Worm (Caenorhabditis elegans) whole organism, L4 larva: Measurements from ENCODE around the gene taf-11.1.

ENCODE experiments used
- F49E8.2 ChIP-seq: sonication (generic microtip); optimal IDR thresholded peaks from 2 replicates; lab custom pipeline; 2016; ENCODE audit warnings: missing compliant biosample characterization, mild to moderate bottlenecking, missing genetic modification characterization, borderline replicate concordance
- R02D3.7 ChIP-seq: fragments of 150-350 bp; sonication (generic microtip); optimal IDR thresholded peaks from 3 replicates; lab custom pipeline; 2014; ENCODE audit warnings: missing biosample characterization, missing genetic modification characterization
- T20F7.1 ChIP-seq: fragments of 200-800 bp; sonication (Bioruptor generic); optimal IDR thresholded peaks from 2 replicates; lab custom pipeline; 2018; ENCODE audit warnings: mild to moderate bottlenecking, missing genetic modification characterization, missing compliant biosample characterization
- T26A8.4 ChIP-seq: fragments of 200-800 bp; sonication (Bioruptor generic); IDR thresholded peaks from 2 replicates; pipeline ENCODE4 v1.3.6; 2022; ENCODE audit warnings: missing genetic modification characterization, missing compliant biosample characterization
- Y48G9A.11 ChIP-seq: fragments of 200-800 bp; sonication (Bioruptor generic); IDR thresholded peaks from 2 replicates; pipeline ENCODE4 v1.3.6; 2022; ENCODE audit warnings: missing genetic modification reagents, missing genetic modification characterization, missing compliant biosample characterization
- Y75B8A.6 ChIP-seq: fragments of 200-800 bp; sonication (Bioruptor generic); IDR thresholded peaks from 2 replicates; pipeline ENCODE4 v1.3.6; 2022; ENCODE audit warnings: missing genetic modification reagents, missing genetic modification characterization, missing compliant biosample characterization
- ZK546.5 ChIP-seq, 2 experiments: sonication (generic microtip); optimal IDR thresholded peaks; 2 replicates each; lab custom pipeline; 2017; ENCODE audit warnings: missing biosample characterization in 2 of 2, missing genetic modification characterization in 2 of 2
- aha-1 ChIP-seq: fragments of 150-350 bp; peaks from one replicate; lab custom pipeline; 2014; ENCODE audit warnings: missing biosample characterization, missing genetic modification characterization
- arid-1 ChIP-seq: fragments of 200-800 bp; sonication (Bioruptor generic); conservative IDR thresholded peaks from 2 replicates; pipeline ENCODE4 v1.3.6; 2022; ENCODE audit warnings: missing genetic modification reagents, missing genetic modification characterization, missing compliant biosample characterization
- ceh-20 ChIP-seq: fragments of 200-800 bp; sonication (Bioruptor generic); IDR thresholded peaks from 2 replicates; pipeline ENCODE4 v1.3.6; 2022; ENCODE audit warnings: missing genetic modification reagents, missing genetic modification characterization, missing compliant biosample characterization
- ceh-28 ChIP-seq: fragments of 150-350 bp; optimal IDR thresholded peaks from 2 replicates; lab custom pipeline; 2014; ENCODE audit warnings: missing biosample characterization, missing genetic modification reagents, missing genetic modification characterization
- ceh-82 ChIP-seq: sonication (generic microtip); optimal IDR thresholded peaks from 2 replicates; lab custom pipeline; 2017; ENCODE audit warnings: missing biosample characterization, missing genetic modification characterization
- ctbp-1 ChIP-seq: fragments of 200-800 bp; sonication (Bioruptor generic); IDR thresholded peaks from 2 replicates; pipeline ENCODE4 v1.3.6; 2022; ENCODE audit warnings: missing genetic modification reagents, missing genetic modification characterization, missing compliant biosample characterization
- daf-12 ChIP-seq: fragments of 150-350 bp; optimal IDR thresholded peaks from 2 replicates; lab custom pipeline; 2014; ENCODE audit warnings: missing biosample characterization, missing genetic modification reagents, missing genetic modification characterization
- daf-19 ChIP-seq: fragments of 200-800 bp; sonication (Bioruptor generic); conservative IDR thresholded peaks from 2 replicates; pipeline ENCODE4 v1.3.6; 2022; ENCODE audit warnings: missing genetic modification characterization, missing compliant biosample characterization
- dmd-6 ChIP-seq: fragments of 200-800 bp; sonication (Bioruptor generic); IDR thresholded peaks from 2 replicates; pipeline ENCODE4 v1.3.6; 2022; ENCODE audit warnings: missing genetic modification reagents, missing genetic modification characterization, missing compliant biosample characterization
- fkh-10 ChIP-seq: fragments of 150-350 bp; optimal IDR thresholded peaks from 2 replicates; lab custom pipeline; 2014; ENCODE audit warnings: missing biosample characterization, missing genetic modification reagents, missing genetic modification characterization
- fos-1 ChIP-seq: fragments of 150-350 bp; optimal IDR thresholded peaks from 2 replicates; lab custom pipeline; 2014; ENCODE audit warnings: missing biosample characterization, missing genetic modification characterization
- hlh-11 ChIP-seq: fragments of 200-800 bp; sonication (Bioruptor generic); optimal IDR thresholded peaks from 2 replicates; lab custom pipeline; 2018; ENCODE audit warnings: mild to moderate bottlenecking, missing genetic modification characterization, missing compliant biosample characterization
- jun-1 ChIP-seq: fragments of 150-350 bp; optimal IDR thresholded peaks from 2 replicates; lab custom pipeline; 2014; ENCODE audit warnings: missing biosample characterization, missing genetic modification reagents, missing genetic modification characterization
- lin-1 ChIP-seq: fragments of 200-800 bp; sonication (Bioruptor generic); IDR thresholded peaks from 2 replicates; pipeline ENCODE4 v1.3.6; 2022; ENCODE audit warnings: missing genetic modification reagents, missing genetic modification characterization, missing compliant biosample characterization
- lin-13 ChIP-seq: fragments of 150-350 bp; optimal IDR thresholded peaks from 2 replicates; lab custom pipeline; 2014; ENCODE audit warnings: missing biosample characterization, missing genetic modification reagents, missing genetic modification characterization
- lin-29 ChIP-seq: fragments of 200-800 bp; sonication (Bioruptor generic); IDR thresholded peaks from 2 replicates; pipeline ENCODE4 v1.3.6; 2022; ENCODE audit warnings: missing genetic modification reagents, missing genetic modification characterization, missing compliant biosample characterization
- lin-38 ChIP-seq: fragments of 200-800 bp; sonication (Bioruptor generic); IDR thresholded peaks from 2 replicates; pipeline ENCODE4 v1.3.6; 2022; ENCODE audit warnings: missing genetic modification reagents, missing genetic modification characterization, missing compliant biosample characterization
- lin-39 ChIP-seq: fragments of 150-350 bp; optimal IDR thresholded peaks from 2 replicates; lab custom pipeline; 2014; ENCODE audit warnings: missing biosample characterization, missing genetic modification reagents, missing genetic modification characterization
- madf-9 ChIP-seq: fragments of 200-800 bp; sonication (Bioruptor generic); conservative IDR thresholded peaks from 2 replicates; pipeline ENCODE4 v1.3.6; 2022; ENCODE audit warnings: missing genetic modification reagents, missing genetic modification characterization, missing compliant biosample characterization
- mxl-3 ChIP-seq: fragments of 200-800 bp; sonication (Bioruptor generic); optimal IDR thresholded peaks from 2 replicates; lab custom pipeline; 2018; ENCODE audit warnings: mild to moderate bottlenecking, missing genetic modification characterization, missing compliant biosample characterization
- nhr-28 ChIP-seq: fragments of 150-350 bp; optimal IDR thresholded peaks from 2 replicates; lab custom pipeline; 2014; ENCODE audit warnings: missing biosample characterization, missing genetic modification characterization
- nhr-42 ChIP-seq: fragments of 200-800 bp; sonication (Bioruptor generic); IDR thresholded peaks from 2 replicates; pipeline ENCODE4 v1.3.6; 2022; ENCODE audit warnings: missing genetic modification characterization, missing compliant biosample characterization
- nhr-48 ChIP-seq: sonication (generic microtip); optimal IDR thresholded peaks from 2 replicates; lab custom pipeline; 2016; ENCODE audit warnings: mild to moderate bottlenecking, missing genetic modification characterization, missing compliant biosample characterization
- nhr-6 ChIP-seq: fragments of 150-350 bp; optimal IDR thresholded peaks from 2 replicates; lab custom pipeline; 2014; ENCODE audit warnings: missing biosample characterization, missing genetic modification characterization
- nhr-76 ChIP-seq: fragments of 150-350 bp; optimal IDR thresholded peaks from 2 replicates; lab custom pipeline; 2014; ENCODE audit warnings: missing biosample characterization, missing genetic modification characterization
- pha-4 ChIP-seq, 2 experiments: fragments of 150-350 bp in 1 of 2; fragments of 200-800 bp in 1 of 2; sonication (Bioruptor generic) in 1 of 2; IDR thresholded peaks in 1 of 2; optimal IDR thresholded peaks in 1 of 2; 2 replicates each; pipeline versions ENCODE4 v1.3.6 to Lab custom; 2014 to 2022; ENCODE audit warnings: missing genetic modification characterization in 2 of 2, missing genetic modification reagents in 2 of 2, missing biosample characterization in 1 of 2, missing compliant biosample characterization in 1 of 2
- pqm-1 ChIP-seq: sonication (generic microtip); optimal IDR thresholded peaks from 2 replicates; lab custom pipeline; 2017; ENCODE audit warnings: missing biosample characterization, missing genetic modification characterization
- rbr-2 ChIP-seq: sonication (generic microtip); optimal IDR thresholded peaks from 2 replicates; lab custom pipeline; 2016; ENCODE audit warnings: missing genotype, missing genetic modification characterization, missing compliant biosample characterization
- set-16 ChIP-seq: fragments of 200-800 bp; sonication (Bioruptor generic); IDR thresholded peaks from 2 replicates; pipeline ENCODE4 v1.3.6; 2022; ENCODE audit warnings: missing genetic modification reagents, missing genetic modification characterization, missing compliant biosample characterization
- spr-1 ChIP-seq: sonication (generic microtip); optimal IDR thresholded peaks from 2 replicates; lab custom pipeline; 2016; ENCODE audit warnings: mild to moderate bottlenecking, missing genetic modification characterization, missing compliant biosample characterization
- unc-62 ChIP-seq, 3 experiments: fragments of 150-350 bp in 1 of 3; sonication (generic microtip); optimal IDR thresholded peaks in 2 of 3; peaks in 1 of 3; 1 replicate in 1 of 3; 2 replicates in 2 of 3; lab custom pipeline; 2014 to 2017; ENCODE audit warnings: missing biosample characterization in 3 of 3, missing genetic modification characterization in 3 of 3, missing genetic modification reagents in 3 of 3, missing genotype in 1 of 3
- zag-1 ChIP-seq: fragments of 150-350 bp; optimal IDR thresholded peaks from 2 replicates; lab custom pipeline; 2014; ENCODE audit warnings: missing biosample characterization, missing genetic modification characterization
- ztf-7 ChIP-seq: fragments of 150-350 bp; optimal IDR thresholded peaks from 2 replicates; lab custom pipeline; 2014; ENCODE audit warnings: missing biosample characterization, missing genetic modification characterization

Gene taf-11.1

DNA sequence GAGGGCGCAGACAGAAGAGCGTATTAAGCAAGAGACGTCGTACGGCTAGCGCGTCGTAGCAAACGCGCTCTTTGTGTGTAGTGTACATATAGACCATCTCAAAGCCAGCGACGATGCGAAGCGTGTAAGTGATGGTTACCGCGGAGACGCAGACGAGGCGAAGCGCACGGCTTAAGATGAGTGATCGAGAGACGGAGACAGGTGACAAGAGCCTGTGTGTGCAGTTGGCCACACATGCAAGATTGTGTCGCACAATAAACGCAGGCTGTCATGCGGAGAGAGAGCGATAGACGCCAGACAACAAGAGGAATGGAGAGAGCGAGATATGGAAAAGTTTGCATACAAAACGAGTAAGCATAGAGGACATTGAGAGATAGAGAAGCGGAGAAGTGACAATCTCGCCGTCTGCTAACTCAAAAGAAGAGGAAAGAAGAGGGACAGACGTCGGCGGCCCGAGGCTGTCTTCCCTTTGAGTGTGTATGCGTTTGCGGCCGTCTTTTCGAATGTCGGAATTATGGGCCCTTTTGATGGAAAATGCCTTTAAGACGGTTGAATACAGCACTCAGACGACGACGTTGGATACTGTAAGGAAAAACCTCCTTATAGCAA lies 32.1 kb upstream of the taf-11.1 start (continued):
- peak; percentile 88 for TF ChIP-seq ceh-20 (GFP tag; lab: Robert Waterston, UW)
- 0 out of 2 replicates have a peak, but pooled peaks have one; percentile 15 for TF ChIP-seq daf-19 (GFP tag; lab: Robert Waterston, UW)
- peak; percentile 57 for TF ChIP-seq nhr-42 (GFP tag; lab: Robert Waterston, UW)
- peak; percentile 77 for TF ChIP-seq nhr-28 (tag; lab: Kevin White, UChicago)
- peak; percentile 71 for TF ChIP-seq dmd-6 (GFP tag; lab: Robert Waterston, UW)
- TF ChIP-seq lin-1, result no peak; the same call in 1 of the 2 replicates
- no peak; the same call in 1 of the 2 replicates for TF ChIP-seq arid-1 (GFP tag; lab: Robert Waterston, UW)
- TF ChIP-seq daf-12 (tag; lab: Kevin White, UChicago), result no peak
- TF ChIP-seq Y48G9A.11 (GFP tag; lab: Robert Waterston, UW), result no peak
- TF ChIP-seq T20F7.1 (GFP tag; lab: Kevin White, UChicago), result peak; percentile 25
- TF ChIP-seq ceh-82 (tag; lab: Kevin White, UChicago), result no peak
- TF ChIP-seq ztf-7 (tag; lab: Kevin White, UChicago), result peak; percentile 88
- TF ChIP-seq set-16 (GFP tag; lab: Robert Waterston, UW), result peak; percentile 75
- TF ChIP-seq F49E8.2 (tag; lab: Kevin White, UChicago), result no peak
- peak; percentile 86 for TF ChIP-seq ctbp-1 (GFP tag; lab: Robert Waterston, UW)
- TF ChIP-seq ZK546.5 (tag; optimal IDR thresholded peaks at IDR 0.05; lab: Kevin White, UChicago), result no peak
- peak; percentile 68 for TF ChIP-seq zag-1 (tag; lab: Kevin White, UChicago)
- TF ChIP-seq lin-38, result peak; percentile 47
- TF ChIP-seq rbr-2 (tag; lab: Kevin White, UChicago), result peak; percentile 84
- no peak for TF ChIP-seq pqm-1 (tag; lab: Kevin White, UChicago)
- TF ChIP-seq nhr-48 (tag; lab: Kevin White, UChicago), result peak; percentile 88
- TF ChIP-seq nhr-6, result no peak
- TF ChIP-seq hlh-11 (tag; lab: Kevin White, UChicago), result peak; percentile 95
- no peak for TF ChIP-seq lin-13 (GFP tag; lab: Kevin White, UChicago)
- TF ChIP-seq spr-1 (tag; lab: Kevin White, UChicago), result peak; percentile 85
- no peak for TF ChIP-seq ceh-28 (tag; lab: Kevin White, UChicago)
- peak; percentile 13; the same call in 1 of the 2 replicates for TF ChIP-seq lin-29 (GFP tag; lab: Robert Waterston, UW)
- TF ChIP-seq madf-9, result 0 out of 2 replicates have a peak, but pooled peaks have one; percentile 15
- peak; percentile 86 for TF ChIP-seq pha-4 (GFP tag; IDR thresholded peaks at IDR 0.05; lab: Robert Waterston, UW)
- no peak for TF ChIP-seq pha-4 (tag; optimal IDR thresholded peaks at IDR 0.05; lab: Kevin White, UChicago)
- no peak for TF ChIP-seq nhr-76 (tag; lab: Kevin White, UChicago)
- TF ChIP-seq lin-39, result no peak
- no peak for TF ChIP-seq fkh-10 (GFP tag; lab: Kevin White, UChicago)
- TF ChIP-seq T26A8.4 (GFP tag; lab: Robert Waterston, UW), result peak; percentile 92
- TF ChIP-seq Y75B8A.6 (GFP tag; lab: Robert Waterston, UW), result no peak
- TF ChIP-seq unc-62 (GFP tag; optimal IDR thresholded peaks at IDR 0.05 in 1 of 2; lab: Kevin White, UChicago), result peak in 1 of 2 experiments; percentile 100
- TF ChIP-seq unc-62 (tag; optimal IDR thresholded peaks at IDR 0.05; lab: Kevin White, UChicago), result no peak
- no peak for TF ChIP-seq R02D3.7 (tag; lab: Kevin White, UChicago)
- TF ChIP-seq mxl-3 (GFP tag; lab: Kevin White, UChicago), result peak; percentile 74

- TF ChIP-seq aha-1 (tag; lab: Kevin White, UChicago) (peak; percentile 39), jun-1 (tag; lab: Kevin White, UChicago) (no peak), fos-1 (tag; lab: Kevin White, UChicago) (no peak)
- TF ChIP-seq, all 104 proteins: peak for 1
These were observed 19.2 kb upstream of the taf-11.1 start, which contains the start of gene rab-37 for ce11 chrX:4235752-4236151. TSS of gene rab-37 (minus strand) at chrX:4235852.
